Fruit fly (Drosophila melanogaster) Kc167 (cell line): ENCODE measurements around the gene CG4942.

Experiments
- Sin3A ChIP-seq: fragments of >200 bp; optimal IDR thresholded peaks from 2 replicates; lab custom pipeline; 2018; ENCODE audit warnings: missing external identifiers
- h ChIP-seq: fragments of >200 bp; optimal IDR thresholded peaks from 3 replicates; lab custom pipeline; 2018; ENCODE audit warnings: missing external identifiers
- insv ChIP-seq: fragments of >200 bp; optimal IDR thresholded peaks from 3 replicates; lab custom pipeline; 2018; ENCODE audit warnings: missing external identifiers
- psq ChIP-seq: fragments of >200 bp; optimal IDR thresholded peaks from 2 replicates; lab custom pipeline; 2017; ENCODE audit warnings: missing external identifiers
- ttk ChIP-seq: sonication (Bioruptor generic); optimal IDR thresholded peaks from 2 replicates; lab custom pipeline; 2017; ENCODE audit warnings: missing external identifiers

DNA sequence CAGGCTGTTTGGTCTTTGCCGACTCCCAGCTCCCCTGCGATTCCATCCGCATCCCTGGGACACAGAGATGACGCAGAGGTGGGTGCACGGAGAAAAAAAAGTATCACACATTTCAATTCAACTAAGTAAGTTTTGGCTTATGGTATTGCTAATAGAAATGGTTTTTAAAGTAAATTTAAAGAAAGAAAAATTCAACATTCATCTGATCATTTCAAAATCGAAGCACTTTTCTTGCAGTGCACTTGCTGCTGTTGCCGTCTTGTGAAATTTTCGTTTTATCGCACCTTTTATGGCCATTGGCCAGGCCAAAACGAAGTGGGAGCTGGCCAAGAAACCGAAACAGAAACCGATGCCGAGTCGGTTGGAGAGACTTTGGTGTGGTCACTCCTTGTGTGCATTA, 27.6 kb upstream of the CG4942 start:
- TF ChIP-seq psq (lab: Kevin White, UChicago) (no peak), h (lab: Kevin White, UChicago) (no peak), ttk (no peak), insv (lab: Kevin White, UChicago) (no peak), Sin3A (no peak)
